Worm (Caenorhabditis elegans) whole organism, L2 larva: Measurements from ENCODE around the gene C53D6.10.

Experiments used
- ceh-16 ChIP-seq: fragments of 150-350 bp; optimal IDR thresholded peaks from 2 replicates; lab custom pipeline; 2014; ENCODE audit warnings: missing biosample characterization, missing genetic modification characterization
- elt-1 ChIP-seq: fragments of 150-350 bp; optimal IDR thresholded peaks from 2 replicates; lab custom pipeline; 2014; ENCODE audit warnings: missing biosample characterization, missing genetic modification characterization
- lsy-2 ChIP-seq, 2 experiments: fragments of 150-350 bp in 1 of 2; sonication (generic microtip) in 1 of 2; optimal IDR thresholded peaks; 2 replicates each; lab custom pipeline; 2014 to 2017; ENCODE audit warnings: missing biosample characterization in 2 of 2, missing genetic modification characterization in 2 of 2
- mbf-1 ChIP-seq: sonication (generic microtip); optimal IDR thresholded peaks from 2 replicates; lab custom pipeline; 2017; ENCODE audit warnings: missing biosample characterization, missing genetic modification characterization
- nhr-12 ChIP-seq: fragments of 150-350 bp; optimal IDR thresholded peaks from 2 replicates; lab custom pipeline; 2014; ENCODE audit warnings: missing biosample characterization, missing genetic modification characterization
- nhr-23 ChIP-seq: fragments of 150-350 bp; optimal IDR thresholded peaks from 2 replicates; lab custom pipeline; 2014; ENCODE audit warnings: missing biosample characterization, missing genetic modification reagents, missing genetic modification characterization
- nhr-25 ChIP-seq: fragments of 150-350 bp; sonication (generic microtip); optimal IDR thresholded peaks from 3 replicates; lab custom pipeline; 2014; ENCODE audit warnings: missing biosample characterization, missing genetic modification characterization
- nhr-6 ChIP-seq: fragments of 150-350 bp; optimal IDR thresholded peaks from 2 replicates; lab custom pipeline; 2014; ENCODE audit warnings: missing biosample characterization, missing genetic modification characterization
- nhr-77 ChIP-seq: fragments of 150-350 bp; optimal IDR thresholded peaks from 2 replicates; lab custom pipeline; 2014; ENCODE audit warnings: missing biosample characterization, missing genetic modification characterization
- snpc-4 ChIP-seq: fragments of 150-350 bp; optimal IDR thresholded peaks from 2 replicates; lab custom pipeline; 2014; ENCODE audit warnings: missing biosample characterization, missing genetic modification characterization
- unc-62 ChIP-seq: fragments of 150-350 bp; optimal IDR thresholded peaks from 2 replicates; lab custom pipeline; 2014; ENCODE audit warnings: missing biosample characterization, missing genetic modification reagents, missing genetic modification characterization

- no peak for TF ChIP-seq ceh-16 (tag; lab: Kevin White, UChicago)
- no peak for TF ChIP-seq nhr-6 (tag; lab: Kevin White, UChicago)
- TF ChIP-seq nhr-25 (tag; lab: Kevin White, UChicago), result peak; percentile 84
- no peak for TF ChIP-seq elt-1
- no peak for TF ChIP-seq unc-62 (GFP tag; lab: Kevin White, UChicago)
- peak; percentile 63 to 85 for TF ChIP-seq lsy-2 (tag; optimal IDR thresholded peaks at IDR 0.05; lab: Kevin White, UChicago)
- TF ChIP-seq nhr-23, result no peak
- TF ChIP-seq snpc-4 (tag; lab: Kevin White, UChicago), result peak; percentile 23
- no peak for TF ChIP-seq nhr-77
- no peak for TF ChIP-seq mbf-1 (tag; lab: Kevin White, UChicago)
- TF ChIP-seq nhr-12 (tag; lab: Kevin White, UChicago), result no peak
These were observed 40.0 kb upstream of the C53D6.10 start, which contains the start of gene mppb-1 for ce11 chrIV:9074244-9074723.
